Fruit fly (Drosophila melanogaster): Measurements from ENCODE around the gene Cyp4d14.
A peak's percentile ranks its signal among the peaks of the same experiment; 100 is the strongest.

DNA sequence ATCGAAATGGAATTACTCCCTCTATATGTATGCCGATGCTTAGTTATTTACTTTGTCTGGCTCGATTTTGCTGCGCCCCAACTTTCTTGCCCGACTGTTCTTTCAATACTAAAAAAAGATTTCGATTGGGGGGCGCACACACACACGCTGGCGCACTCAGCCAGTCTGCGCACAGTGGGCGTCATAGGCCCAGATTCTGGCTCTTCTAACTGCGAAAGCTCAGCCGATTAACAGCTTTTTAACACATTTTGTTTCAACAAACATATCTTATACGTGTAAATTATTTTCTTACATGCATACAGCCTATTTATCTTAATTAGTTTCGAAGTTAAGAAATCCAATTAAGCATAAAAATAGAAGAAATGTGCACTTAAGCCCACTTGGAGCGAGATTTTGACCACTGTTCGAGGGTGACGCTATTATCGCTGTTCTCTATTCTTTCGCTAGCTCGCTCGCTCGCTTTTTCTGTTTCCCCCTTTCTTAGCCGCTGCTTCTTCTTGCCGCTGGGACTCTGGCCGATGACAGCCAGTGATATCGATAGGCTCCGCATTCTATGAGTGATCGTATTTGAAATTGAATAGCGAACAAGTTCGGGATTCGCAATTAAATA, 47.2 kb upstream of the Cyp4d14 start, which contains the start of gene Vinc:
- peak; percentile 79 for TF ChIP-seq Hr39 (GFP tag; optimal IDR thresholded peaks at IDR 0.05)
- TF ChIP-seq fd59A (GFP tag; optimal IDR thresholded peaks at IDR 0.05), result peak; percentile 69
- no peak for TF ChIP-seq OdsH (GFP tag; optimal IDR thresholded peaks at IDR 0.05)
